Fruit fly (Drosophila melanogaster) whole organism, embryonic: ENCODE measurements around the gene lwr.

Source experiments
- ATbp ChIP-seq: fragments of 200-800 bp; sonication (Bioruptor generic); optimal IDR thresholded peaks from 2 replicates; lab custom pipeline; 2017; ENCODE audit warnings: missing biosample characterization, mild to moderate bottlenecking, missing genetic modification characterization, missing genetic modification reagents
- Atf6 ChIP-seq: fragments of 200-800 bp; sonication (Bioruptor generic); IDR thresholded peaks from 2 replicates; pipeline ENCODE4 v1.3.6; 2022; ENCODE audit warnings: missing biosample characterization, missing genetic modification characterization
- BEAF-32 ChIP-seq: fragments of 200-800 bp; sonication (Bioruptor generic); optimal IDR thresholded peaks from 3 replicates; lab custom pipeline; 2017; ENCODE audit warnings: missing biosample characterization, missing genetic modification characterization, mild to moderate bottlenecking, moderate library complexity, missing genetic modification reagents
- CG11247 ChIP-seq: fragments of 200-800 bp; sonication (Bioruptor generic); IDR thresholded peaks from 2 replicates; pipeline ENCODE4 v1.3.6; 2022; ENCODE audit warnings: missing biosample characterization, missing genetic modification characterization
- CG12769 ChIP-seq: fragments of 200-800 bp; sonication (Bioruptor generic); optimal IDR thresholded peaks from 2 replicates; lab custom pipeline; 2019; ENCODE audit warnings: missing biosample characterization, mild to moderate bottlenecking, missing genetic modification characterization, moderate library complexity
- CG12942 ChIP-seq: fragments of 200-800 bp; sonication (Bioruptor generic); optimal IDR thresholded peaks from 3 replicates; lab custom pipeline; 2016; ENCODE audit warnings: missing biosample characterization, missing genetic modification characterization
- CG13296 ChIP-seq: fragments of 200-800 bp; sonication (Bioruptor generic); optimal IDR thresholded peaks from 3 replicates; lab custom pipeline; 2018; ENCODE audit warnings: missing biosample characterization, mild to moderate bottlenecking, missing genetic modification characterization
- CG14965 ChIP-seq: fragments of 200-800 bp; sonication (Bioruptor generic); optimal IDR thresholded peaks from 2 replicates; lab custom pipeline; 2016; ENCODE audit warnings: missing biosample characterization, missing genetic modification characterization, borderline replicate concordance
- CG15514 ChIP-seq: fragments of 200-800 bp; sonication (Bioruptor generic); optimal IDR thresholded peaks from 3 replicates; lab custom pipeline; 2017; ENCODE audit warnings: missing biosample characterization, missing genetic modification characterization, mild to moderate bottlenecking, moderate library complexity, missing genetic modification reagents
- CG1602 ChIP-seq: fragments of 200-800 bp; sonication (Bioruptor generic); optimal IDR thresholded peaks from 3 replicates; lab custom pipeline; 2016; ENCODE audit warnings: missing biosample characterization, missing genetic modification characterization
- CG18764 ChIP-seq: fragments of 200-800 bp; sonication (Bioruptor generic); optimal IDR thresholded peaks from 3 replicates; lab custom pipeline; 2016; ENCODE audit warnings: missing biosample characterization, missing genetic modification characterization
- CG30431 ChIP-seq: fragments of 200-800 bp; sonication (Bioruptor generic); optimal IDR thresholded peaks from 2 replicates; lab custom pipeline; 2017; ENCODE audit warnings: missing biosample characterization, missing genetic modification characterization
- CG3065 ChIP-seq: fragments of 200-800 bp; sonication (Bioruptor generic); optimal IDR thresholded peaks from 2 replicates; lab custom pipeline; 2016; ENCODE audit warnings: missing biosample characterization, missing genetic modification characterization
- CG32767 ChIP-seq: fragments of 200-800 bp; sonication (Bioruptor generic); IDR thresholded peaks from 2 replicates; pipeline ENCODE4 v1.3.6; 2022; ENCODE audit warnings: missing biosample characterization, missing genetic modification characterization
- CG43689 ChIP-seq: fragments of 200-800 bp; sonication (Bioruptor generic); IDR thresholded peaks from 2 replicates; pipeline ENCODE4 v1.3.6; 2022; ENCODE audit warnings: missing biosample characterization, missing genetic modification characterization
- CG6175 ChIP-seq: fragments of 200-800 bp; sonication (Bioruptor generic); IDR thresholded peaks from 3 replicates; pipeline ENCODE4 v1.3.6; 2022; ENCODE audit warnings: missing biosample characterization, missing genetic modification characterization
- CG6683 ChIP-seq: fragments of 200-800 bp; sonication (Bioruptor generic); optimal IDR thresholded peaks from 2 replicates; lab custom pipeline; 2017; ENCODE audit warnings: missing biosample characterization, mild to moderate bottlenecking, missing genetic modification characterization, missing genetic modification reagents
- CG6765 ChIP-seq: fragments of 200-800 bp; sonication (Bioruptor generic); optimal IDR thresholded peaks from 3 replicates; lab custom pipeline; 2017; ENCODE audit warnings: missing biosample characterization, mild to moderate bottlenecking, missing genetic modification characterization
- CG7556 ChIP-seq: fragments of 200-800 bp; sonication (Bioruptor generic); optimal IDR thresholded peaks from 2 replicates; lab custom pipeline; 2017; ENCODE audit warnings: missing biosample characterization, mild to moderate bottlenecking, missing genetic modification characterization
- CG9437 ChIP-seq: fragments of 200-800 bp; sonication (Bioruptor generic); optimal IDR thresholded peaks from 2 replicates; lab custom pipeline; 2018; ENCODE audit warnings: missing biosample characterization, mild to moderate bottlenecking, missing genetic modification characterization
- CTCF ChIP-seq: fragments of 200-800 bp; sonication (Bioruptor generic); optimal IDR thresholded peaks from 2 replicates; lab custom pipeline; 2017; ENCODE audit warnings: missing biosample characterization, mild to moderate bottlenecking, missing genetic modification characterization, moderate library complexity
- HHEX ChIP-seq: fragments of 200-800 bp; sonication (Bioruptor generic); optimal IDR thresholded peaks from 3 replicates; lab custom pipeline; 2017; ENCODE audit warnings: missing biosample characterization, mild to moderate bottlenecking, missing genetic modification characterization, missing genetic modification reagents
- Hr39 ChIP-seq: fragments of >200 bp; optimal IDR thresholded peaks from 2 replicates; lab custom pipeline; 2017
- Jarid2 ChIP-seq: fragments of 200-800 bp; sonication (Bioruptor generic); optimal IDR thresholded peaks from 3 replicates; lab custom pipeline; 2017; ENCODE audit warnings: mild to moderate bottlenecking, missing biosample characterization, missing genetic modification reagents, missing genetic modification characterization
- Nf-YC ChIP-seq: fragments of 200-800 bp; optimal IDR thresholded peaks from 3 replicates; lab custom pipeline; 2019; ENCODE audit warnings: missing biosample characterization, mild to moderate bottlenecking, missing genetic modification characterization, moderate library complexity
- Rfx ChIP-seq: fragments of 200-800 bp; sonication (Bioruptor generic); IDR thresholded peaks from 2 replicates; pipeline ENCODE4 v1.3.6; 2022; ENCODE audit warnings: missing biosample characterization, missing genetic modification characterization
- Spps ChIP-seq: fragments of 200-800 bp; sonication (Bioruptor generic); optimal IDR thresholded peaks from 2 replicates; lab custom pipeline; 2018; ENCODE audit warnings: missing biosample characterization, mild to moderate bottlenecking, missing genetic modification characterization
- Ssrp ChIP-seq: fragments of 200-800 bp; sonication (Bioruptor generic); optimal IDR thresholded peaks from 2 replicates; lab custom pipeline; 2018; ENCODE audit warnings: missing biosample characterization, mild to moderate bottlenecking, missing genetic modification characterization, moderate library complexity
- Trl ChIP-seq, 3 experiments: fragments of >200 bp in 2 of 3; fragments of 200-800 bp in 1 of 3; sonication (Bioruptor generic) in 1 of 3; optimal IDR thresholded peaks; 2 replicates in 1 of 3; 3 replicates in 2 of 3; lab custom pipeline; 2016 to 2017; ENCODE audit warnings: missing biosample characterization in 1 of 3, missing genetic modification characterization in 1 of 3
- ac ChIP-seq: fragments of 200-800 bp; sonication (Bioruptor generic); optimal IDR thresholded peaks from 3 replicates; lab custom pipeline; 2017; ENCODE audit warnings: missing biosample characterization, mild to moderate bottlenecking, missing genetic modification characterization
- chif ChIP-seq, 2 experiments: fragments of 200-800 bp; sonication (Bioruptor generic); optimal IDR thresholded peaks; 3 replicates each; lab custom pipeline; 2016; ENCODE audit warnings: missing biosample characterization in 2 of 2, missing genetic modification characterization in 2 of 2
- ci ChIP-seq: fragments of 200-800 bp; sonication (Bioruptor generic); IDR thresholded peaks from 3 replicates; pipeline ENCODE4 v1.3.6; 2022; ENCODE audit warnings: missing biosample characterization, missing genetic modification characterization
- ems ChIP-seq: fragments of 200-800 bp; sonication (Bioruptor generic); optimal IDR thresholded peaks from 3 replicates; lab custom pipeline; 2016; ENCODE audit warnings: missing biosample characterization, missing genetic modification characterization
- exex ChIP-seq: fragments of 200-800 bp; sonication (Bioruptor generic); optimal IDR thresholded peaks from 4 replicates; lab custom pipeline; 2018; ENCODE audit warnings: missing biosample characterization, mild to moderate bottlenecking, missing genetic modification characterization, moderate library complexity
- lmd ChIP-seq: fragments of 200-800 bp; sonication (Bioruptor generic); IDR thresholded peaks from 2 replicates; pipeline ENCODE4 v1.3.6; 2022; ENCODE audit warnings: missing biosample characterization, missing genetic modification characterization
- luna ChIP-seq: fragments of 200-800 bp; sonication (Bioruptor generic); optimal IDR thresholded peaks from 2 replicates; lab custom pipeline; 2016; ENCODE audit warnings: missing biosample characterization, missing genetic modification characterization
- nau ChIP-seq: fragments of 200-800 bp; sonication (Bioruptor generic); optimal IDR thresholded peaks from 3 replicates; lab custom pipeline; 2017; ENCODE audit warnings: missing biosample characterization, mild to moderate bottlenecking, missing genetic modification characterization, missing genetic modification reagents
- pita ChIP-seq: fragments of 200-800 bp; sonication (Bioruptor generic); optimal IDR thresholded peaks from 2 replicates; lab custom pipeline; 2017; ENCODE audit warnings: missing biosample characterization, mild to moderate bottlenecking, missing genetic modification characterization
- prd ChIP-seq, 3 experiments: fragments of >200 bp in 2 of 3; fragments of 200-800 bp in 1 of 3; sonication (Bioruptor generic) in 1 of 3; optimal IDR thresholded peaks in 2 of 3; IDR thresholded peaks in 1 of 3; 2 replicates in 2 of 3; 3 replicates in 1 of 3; pipeline versions ENCODE4 v1.3.6 to Lab custom; 2017 to 2022; ENCODE audit warnings: missing biosample characterization in 1 of 3, missing genetic modification characterization in 1 of 3
- rib ChIP-seq: fragments of 200-800 bp; sonication (Bioruptor generic); IDR thresholded peaks from 2 replicates; pipeline ENCODE4 v1.3.6; 2022; ENCODE audit warnings: missing biosample characterization, missing genetic modification characterization
- sens ChIP-seq: fragments of 200-800 bp; sonication (Bioruptor generic); peaks from one replicate; lab custom pipeline; 2016; ENCODE audit warnings: missing biosample characterization, missing genetic modification characterization
- sens-2 ChIP-seq: fragments of 200-800 bp; sonication (Bioruptor generic); IDR thresholded peaks from 2 replicates; pipeline ENCODE4 v1.3.6; 2022; ENCODE audit warnings: missing biosample characterization, missing genetic modification characterization
- slbo ChIP-seq: fragments of 200-800 bp; sonication (Bioruptor generic); IDR thresholded peaks from 2 replicates; pipeline ENCODE4 v1.3.6; 2022; ENCODE audit warnings: missing biosample characterization, missing genetic modification characterization
- stwl ChIP-seq: fragments of 200-800 bp; sonication (Bioruptor generic); optimal IDR thresholded peaks from 3 replicates; lab custom pipeline; 2018; ENCODE audit warnings: missing biosample characterization, mild to moderate bottlenecking, missing genetic modification characterization, moderate library complexity
- tna ChIP-seq: fragments of 200-800 bp; sonication (Bioruptor generic); IDR thresholded peaks from 2 replicates; pipeline ENCODE4 v1.3.6; 2022; ENCODE audit warnings: missing biosample characterization, missing genetic modification characterization; ENCODE audit not compliant: partially characterized antibody
- tx ChIP-seq: fragments of 200-800 bp; sonication (Bioruptor generic); optimal IDR thresholded peaks from 2 replicates; lab custom pipeline; 2016; ENCODE audit warnings: missing biosample characterization, missing genetic modification characterization
- vnd ChIP-seq: fragments of 200-800 bp; sonication (Bioruptor generic); IDR thresholded peaks from 3 replicates; pipeline ENCODE4 v1.3.6; 2022; ENCODE audit warnings: missing biosample characterization, missing genetic modification characterization; ENCODE audit not compliant: partially characterized antibody
- wdn ChIP-seq: fragments of 200-800 bp; sonication (Bioruptor generic); IDR thresholded peaks from 2 replicates; pipeline ENCODE4 v1.3.6; 2022; ENCODE audit warnings: missing biosample characterization, missing genetic modification characterization
- zf30C ChIP-seq: fragments of 200-800 bp; sonication (Bioruptor generic); optimal IDR thresholded peaks from 3 replicates; lab custom pipeline; 2018; ENCODE audit warnings: missing biosample characterization, mild to moderate bottlenecking, missing genetic modification characterization

The lwr gene

dm6 chr2L:497657-498473, 44.5 kb downstream of the lwr start (continued):
- no peak for TF ChIP-seq ac (GFP tag; lab: Kevin White, UChicago)
- TF ChIP-seq CG43689 (GFP tag; lab: Robert Waterston, UW) = no peak
- no peak for TF ChIP-seq CG1602
- TF ChIP-seq CG9437 (GFP tag; lab: Kevin White, UChicago) = no peak
- TF ChIP-seq BEAF-32 (GFP tag; lab: Kevin White, UChicago) = no peak
- no peak for TF ChIP-seq tna
- peak; percentile 77 for TF ChIP-seq sens (GFP tag; lab: Kevin White, UChicago)
- TF ChIP-seq CG14965 (GFP tag; lab: Kevin White, UChicago) = no peak
- TF ChIP-seq CG6175 (GFP tag; lab: Robert Waterston, UW) = no peak
- no peak for TF ChIP-seq vnd
- TF ChIP-seq stwl (tag; lab: Kevin White, UChicago) = peak; percentile 68
- no peak for TF ChIP-seq Atf6 (GFP tag; lab: Robert Waterston, UW)
- no peak for TF ChIP-seq Spps
- no peak for TF ChIP-seq ems (GFP tag; lab: Kevin White, UChicago)
- TF ChIP-seq rib (GFP tag; lab: Robert Waterston, UW) = no peak
- TF ChIP-seq HHEX = no peak
- no peak for TF ChIP-seq CG6683 (GFP tag; lab: Kevin White, UChicago)
- TF ChIP-seq CG6765 (GFP tag; lab: Kevin White, UChicago) = no peak
- no peak for TF ChIP-seq prd (optimal IDR thresholded peaks at IDR 0.05; lab: Kevin White, UChicago)
- 0 out of 3 replicates have a peak, but pooled peaks have one; percentile 16 for TF ChIP-seq prd (GFP tag; IDR thresholded peaks at IDR 0.05; lab: Robert Waterston, UW)
- no peak for TF ChIP-seq sens-2
- TF ChIP-seq Hr39 = no peak
- TF ChIP-seq slbo (GFP tag; lab: Robert Waterston, UW) = peak; percentile 37
- TF ChIP-seq CG18764 (GFP tag; lab: Kevin White, UChicago) = no peak
- no peak for TF ChIP-seq CG3065 (GFP tag; lab: Kevin White, UChicago)
- no peak for TF ChIP-seq CG11247 (GFP tag; lab: Robert Waterston, UW)
- TF ChIP-seq nau (GFP tag; lab: Kevin White, UChicago) = no peak
- TF ChIP-seq lmd (GFP tag; lab: Robert Waterston, UW) = 0 out of 2 replicates have a peak, but pooled peaks have one; percentile 7
- TF ChIP-seq ATbp (GFP tag; lab: Kevin White, UChicago) = peak; percentile 23
- TF ChIP-seq CG32767 = no peak
- TF ChIP-seq zf30C (GFP tag; lab: Kevin White, UChicago) = peak; percentile 31
- TF ChIP-seq Nf-YC = no peak
- TF ChIP-seq Ssrp (tag; lab: Kevin White, UChicago) = no peak
- no peak for TF ChIP-seq CTCF
- no peak for TF ChIP-seq CG15514 (GFP tag; lab: Kevin White, UChicago)
- no peak for TF ChIP-seq wdn (GFP tag; lab: Robert Waterston, UW)
- TF ChIP-seq CG30431 (GFP tag; lab: Kevin White, UChicago) = no peak
- peak; percentile 96 for TF ChIP-seq exex (tag; lab: Kevin White, UChicago)
- TF ChIP-seq CG12769 = no peak
- TF ChIP-seq chif (GFP tag; optimal IDR thresholded peaks at IDR 0.05; lab: Kevin White, UChicago) = peak in 1 of 2 experiments; percentile 19
- no peak for TF ChIP-seq Rfx (GFP tag; lab: Robert Waterston, UW)
- TF ChIP-seq Trl (optimal IDR thresholded peaks at IDR 0.05; lab: Kevin White, UChicago) = no peak
- TF ChIP-seq Trl (GFP tag; optimal IDR thresholded peaks at IDR 0.05; lab: Kevin White, UChicago) = no peak
- no peak for TF ChIP-seq CG12942 (GFP tag; lab: Kevin White, UChicago)
- no peak for TF ChIP-seq pita
- no peak for TF ChIP-seq CG13296 (GFP tag; lab: Kevin White, UChicago)
- no peak for TF ChIP-seq ci (GFP tag; lab: Robert Waterston, UW)
- TF ChIP-seq luna (GFP tag; lab: Kevin White, UChicago) = no peak
- TF ChIP-seq CG7556 (GFP tag; lab: Kevin White, UChicago) = no peak
- no peak for TF ChIP-seq Jarid2 (GFP tag; lab: Kevin White, UChicago)
- TF ChIP-seq tx (GFP tag; lab: Kevin White, UChicago) = no peak
